Worm (Caenorhabditis elegans) whole organism, L4/young adult: ENCODE data around the gene srx-21.

Experiments
- W03F9.2 ChIP-seq: fragments of 150-350 bp; optimal IDR thresholded peaks from 2 replicates; lab custom pipeline; 2014; ENCODE audit warnings: missing biosample characterization, missing genetic modification characterization
- dao-5 ChIP-seq: sonication (generic microtip); optimal IDR thresholded peaks from 2 replicates; lab custom pipeline; 2016; ENCODE audit warnings: missing genotype, missing genetic modification characterization, moderate library complexity, missing compliant biosample characterization
- him-1 ChIP-seq: sonication (generic microtip); optimal IDR thresholded peaks from 2 replicates; lab custom pipeline; 2016; ENCODE audit warnings: missing genotype, missing genetic modification reagents, missing genetic modification characterization, missing compliant biosample characterization

ce11 chrV:667459-667858, 9.4 kb upstream of the srx-21 start, which contains the start of gene nhr-180:
- TF ChIP-seq W03F9.2 (tag; lab: Kevin White, UChicago) (no peak), him-1 (tag; lab: Kevin White, UChicago) (no peak), dao-5 (tag; lab: Kevin White, UChicago) (no peak)
